Worm (Caenorhabditis elegans) whole organism, L3 larva: ENCODE measurements around the gene gst-12.

Source experiments
- ZK546.5 ChIP-seq: sonication (generic microtip); optimal IDR thresholded peaks from 2 replicates; lab custom pipeline; 2017; ENCODE audit warnings: missing biosample characterization, missing genetic modification characterization
- aly-2 ChIP-seq: fragments of 150-350 bp; optimal IDR thresholded peaks from 2 replicates; lab custom pipeline; 2014; ENCODE audit warnings: missing biosample characterization, missing genetic modification characterization
- lin-15B ChIP-seq: fragments of 150-350 bp; optimal IDR thresholded peaks from 2 replicates; lab custom pipeline; 2014; ENCODE audit warnings: missing biosample characterization, missing genetic modification characterization
- nfya-1 ChIP-seq: sonication (generic microtip); optimal IDR thresholded peaks from 2 replicates; lab custom pipeline; 2017; ENCODE audit warnings: missing genetic modification characterization, mild to moderate bottlenecking, missing compliant biosample characterization, antibody characterized with exemption, moderate library complexity; ENCODE audit not compliant: insufficient read depth
- nhr-11 ChIP-seq: fragments of 150-350 bp; optimal IDR thresholded peaks from 2 replicates; lab custom pipeline; 2014; ENCODE audit warnings: missing biosample characterization, missing genetic modification characterization
- unc-39 ChIP-seq: sonication (generic microtip); optimal IDR thresholded peaks from 4 replicates; lab custom pipeline; 2017; ENCODE audit warnings: missing biosample characterization, missing genetic modification characterization
- zag-1 ChIP-seq: fragments of 150-350 bp; optimal IDR thresholded peaks from 2 replicates; lab custom pipeline; 2014; ENCODE audit warnings: missing biosample characterization, missing genetic modification characterization

- no peak for TF ChIP-seq lin-15B (tag; lab: Kevin White, UChicago)
- no peak for TF ChIP-seq nhr-11 (tag; lab: Kevin White, UChicago)
- TF ChIP-seq zag-1 (tag; lab: Kevin White, UChicago): no peak
- no peak for TF ChIP-seq aly-2 (tag; lab: Kevin White, UChicago)
- no peak for TF ChIP-seq ZK546.5 (tag; lab: Kevin White, UChicago)
- no peak for TF ChIP-seq nfya-1 (tag; lab: Kevin White, UChicago)
- no peak for TF ChIP-seq unc-39 (tag; lab: Kevin White, UChicago)
These were observed 50.0 kb downstream of the gst-12 start, which contains the start of gene Y48E1B.3 for ce11 chrII:13567871-13568270.
